Fruit fly (Drosophila melanogaster): ENCODE measurements around the gene CG17242.

CG17242 gene

DNA sequence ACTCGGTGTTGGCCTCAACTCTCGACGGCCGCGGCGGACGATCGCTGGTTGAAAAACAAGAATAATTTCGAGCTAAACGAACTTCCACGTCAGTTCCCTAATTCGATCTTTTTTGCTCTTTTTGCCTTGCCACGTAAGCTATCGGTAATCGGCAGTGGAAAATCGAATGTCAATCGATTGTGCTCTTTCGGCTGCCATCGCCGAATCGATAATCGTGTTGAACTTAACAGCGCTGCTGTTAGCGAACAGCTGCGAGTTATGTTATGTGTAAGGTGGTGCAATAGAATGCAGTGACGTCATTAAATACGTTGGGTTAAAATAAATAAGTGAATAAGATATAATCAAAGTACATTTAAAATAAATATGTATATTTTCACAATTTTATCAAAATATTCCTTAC lies 32.2 kb downstream of the CG17242 start, which contains the start of gene Sec24CD (continued):
- TF ChIP-seq CG11093 (GFP tag; IDR thresholded peaks at IDR 0.05) (no peak), Optix (GFP tag; IDR thresholded peaks at IDR 0.05) (no peak), hbn (GFP tag; IDR thresholded peaks at IDR 0.05; ENCODE audit: partially characterized antibody) (peak; percentile 76), Ada2b (GFP tag; IDR thresholded peaks at IDR 0.05) (no peak), CG13775 (GFP tag; optimal IDR thresholded peaks at IDR 0.05) (no peak), CG7372 (GFP tag; IDR thresholded peaks at IDR 0.05) (no peak), ato (GFP tag; IDR thresholded peaks at IDR 0.05; ENCODE audit: partially characterized antibody) (peak; percentile 98), CG7987 (GFP tag; optimal IDR thresholded peaks at IDR 0.05) (no peak), Lhr (GFP tag; optimal IDR thresholded peaks at IDR 0.05) (no peak), CG17385 (GFP tag; optimal IDR thresholded peaks at IDR 0.05) (no peak), Nf-YB (GFP tag; optimal IDR thresholded peaks at IDR 0.05) (no peak), CG10959 (GFP tag; IDR thresholded peaks at IDR 0.05) (no peak), HmgZ (tag; optimal IDR thresholded peaks at IDR 0.05) (peak; percentile 39), Doc3 (GFP tag; IDR thresholded peaks at IDR 0.05; ENCODE audit: partially characterized antibody) (peak; percentile 87), mld (GFP tag; IDR thresholded peaks at IDR 0.05; ENCODE audit: partially characterized antibody) (peak; percentile 94), CG18764 (GFP tag; optimal IDR thresholded peaks at IDR 0.05) (no peak), HLH54F (GFP tag; optimal IDR thresholded peaks at IDR 0.05) (no peak), Sin3A (optimal IDR thresholded peaks at IDR 0.05) (no peak), CrebB (tag; optimal IDR thresholded peaks at IDR 0.05) (peak; percentile 68), CG17912 (GFP tag; optimal IDR thresholded peaks at IDR 0.05) (peak; percentile 39), z (GFP tag; IDR thresholded peaks at IDR 0.05) (no peak), unc-4 (GFP tag; IDR thresholded peaks at IDR 0.05; ENCODE audit: partially characterized antibody) (peak; percentile 84), ase (GFP tag; IDR thresholded peaks at IDR 0.05) (no peak), Jarid2 (GFP tag; optimal IDR thresholded peaks at IDR 0.05) (no peak), Xbp1 (GFP tag; optimal IDR thresholded peaks at IDR 0.05) (peak; percentile 79), CG11504 (tag; optimal IDR thresholded peaks at IDR 0.05) (no peak), CG30431 (GFP tag; optimal IDR thresholded peaks at IDR 0.05) (no peak), nom (GFP tag; optimal IDR thresholded peaks at IDR 0.05) (peak; percentile 73), sens (GFP tag) (peak; percentile 33), CG7556 (GFP tag; optimal IDR thresholded peaks at IDR 0.05) (no peak), Dad (GFP tag; optimal IDR thresholded peaks at IDR 0.05) (no peak), Tbp (GFP tag; optimal IDR thresholded peaks at IDR 0.05) (no peak), CG34224 (GFP tag; IDR thresholded peaks at IDR 0.05; ENCODE audit: partially characterized antibody) (peak; percentile 98), CG8281 (tag; optimal IDR thresholded peaks at IDR 0.05) (no peak), HLH4C (GFP tag; IDR thresholded peaks at IDR 0.05; ENCODE audit: partially characterized antibody) (peak; percentile 99), MESR4 (GFP tag; optimal IDR thresholded peaks at IDR 0.05) (peak; percentile 84), CG31441 (GFP tag; IDR thresholded peaks at IDR 0.05) (no peak), Sry-β (GFP tag; optimal IDR thresholded peaks at IDR 0.05) (no peak), CG33213 (GFP tag; optimal IDR thresholded peaks at IDR 0.05) (peak; percentile 0), CG17359 (tag; optimal IDR thresholded peaks at IDR 0.05) (no peak), maf-S (GFP tag; optimal IDR thresholded peaks at IDR 0.05) (no peak), pita (GFP tag; optimal IDR thresholded peaks at IDR 0.05) (no peak), lbe (GFP tag; optimal IDR thresholded peaks at IDR 0.05) (peak; percentile 46), trem (tag; optimal IDR thresholded peaks at IDR 0.05) (peak; percentile 80), CG15073 (GFP tag; optimal IDR thresholded peaks at IDR 0.05) (no peak), pho (GFP tag; optimal IDR thresholded peaks at IDR 0.05) (no peak), CG15269 (tag; optimal IDR thresholded peaks at IDR 0.05) (no peak), BEAF-32 (GFP tag; optimal IDR thresholded peaks at IDR 0.05) (peak; percentile 61), Dll (GFP tag; IDR thresholded peaks at IDR 0.05; ENCODE audit: partially characterized antibody) (peak; percentile 89), fd64A (GFP tag; optimal IDR thresholded peaks at IDR 0.05) (no peak), Sox102F (GFP tag; optimal IDR thresholded peaks at IDR 0.05) (no peak)

Measured in whole organism, embryonic.